Worm (Caenorhabditis elegans) whole organism, L3 larva: ENCODE results near the gene F54B3.4.

Source experiments
- elt-3 ChIP-seq, 3 experiments: fragments of 150-350 bp in 1 of 3; sonication (generic microtip) in 2 of 3; optimal IDR thresholded peaks; 2 replicates in 2 of 3; 4 replicates in 1 of 3; lab custom pipeline; 2014 to 2017; ENCODE audit warnings: missing biosample characterization in 3 of 3, missing genetic modification characterization in 3 of 3
- nfya-1 ChIP-seq: sonication (generic microtip); optimal IDR thresholded peaks from 2 replicates; lab custom pipeline; 2017; ENCODE audit warnings: missing genetic modification characterization, mild to moderate bottlenecking, missing compliant biosample characterization, antibody characterized with exemption, moderate library complexity; ENCODE audit not compliant: insufficient read depth
- nhr-43 ChIP-seq: sonication (generic microtip); optimal IDR thresholded peaks from 2 replicates; lab custom pipeline; 2016; ENCODE audit warnings: mild to moderate bottlenecking, missing genetic modification characterization, missing compliant biosample characterization; ENCODE audit not compliant: poor library complexity, severe bottlenecking
- pqm-1 ChIP-seq: fragments of 150-350 bp; optimal IDR thresholded peaks from 2 replicates; lab custom pipeline; 2017; ENCODE audit warnings: missing biosample characterization, missing genetic modification characterization, inconsistent platforms
- sea-2 ChIP-seq: fragments of 150-350 bp; sonication (generic microtip); optimal IDR thresholded peaks from 4 replicates; lab custom pipeline; 2014; ENCODE audit warnings: missing biosample characterization, missing genetic modification reagents, missing genetic modification characterization
- unc-62 ChIP-seq: fragments of 150-350 bp; sonication (generic microtip); optimal IDR thresholded peaks from 4 replicates; lab custom pipeline; 2014; ENCODE audit warnings: missing biosample characterization, missing genetic modification reagents, missing genetic modification characterization
- ztf-4 ChIP-seq: fragments of 150-350 bp; optimal IDR thresholded peaks from 2 replicates; lab custom pipeline; 2014; ENCODE audit warnings: missing biosample characterization, missing genetic modification characterization

DNA sequence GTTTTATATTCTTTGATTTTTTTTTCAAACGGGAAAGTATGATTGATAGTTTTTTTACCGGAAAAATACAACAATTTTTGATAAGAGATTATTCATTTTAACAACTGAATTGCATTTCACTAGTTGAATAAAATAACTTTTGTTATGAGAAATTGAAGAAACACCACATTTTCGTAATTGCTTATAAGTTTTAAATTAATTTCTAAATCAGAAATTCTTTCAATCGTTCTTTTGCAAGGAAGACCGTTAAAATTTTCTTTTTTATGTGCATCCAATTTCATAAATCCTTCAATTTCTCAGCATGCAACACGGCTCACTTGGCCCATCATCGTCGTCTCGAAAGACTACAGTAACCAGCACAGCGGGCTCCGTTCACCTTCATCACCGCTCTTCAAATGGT lies 48.4 kb downstream of the F54B3.4 start, which contains the start of gene plc-3:
- no peak for TF ChIP-seq sea-2
- TF ChIP-seq ztf-4 (tag; lab: Kevin White, UChicago): no peak
- TF ChIP-seq nhr-43: no peak
- TF ChIP-seq nfya-1: no peak
- TF ChIP-seq pqm-1 (tag; lab: Kevin White, UChicago): no peak
- no peak for TF ChIP-seq elt-3 (tag; optimal IDR thresholded peaks at IDR 0.05; lab: Kevin White, UChicago)
- TF ChIP-seq unc-62: no peak
